Fruit fly (Drosophila melanogaster): ENCODE results near the gene CG14301.

CG14301 gene

DNA sequence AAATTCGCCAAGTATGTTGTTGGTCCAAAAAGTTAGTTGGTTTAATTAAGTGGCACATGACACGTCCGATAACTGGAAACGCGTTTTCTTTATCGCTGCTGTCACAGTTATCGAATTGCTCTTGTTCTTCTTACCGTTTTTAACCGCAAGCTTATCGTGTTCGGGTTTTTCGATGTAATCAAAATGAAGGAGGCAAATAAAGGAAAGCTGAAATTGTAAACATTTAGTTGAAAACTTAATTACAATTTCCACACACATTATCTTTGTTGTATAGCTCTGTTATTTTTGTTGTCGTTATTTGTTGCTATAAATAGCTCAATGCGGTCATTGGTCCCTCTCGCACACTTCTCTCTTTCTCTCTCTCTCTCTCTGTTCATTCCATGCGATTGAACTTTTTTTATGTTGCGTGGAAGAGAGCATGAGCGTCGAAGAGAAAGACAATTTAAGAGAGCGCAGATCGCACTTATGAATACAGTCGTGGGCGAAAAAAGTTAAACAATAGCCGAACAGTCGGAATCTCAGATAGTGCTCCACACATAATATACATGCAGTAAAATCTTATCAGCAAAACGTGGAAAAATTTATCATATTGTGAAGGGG, 55.9 kb downstream of the CG14301 start (continued):
- TF ChIP-seq BtbVII (GFP tag; optimal IDR thresholded peaks at IDR 0.05): no peak
- peak; percentile 11 for TF ChIP-seq fd64A (GFP tag; optimal IDR thresholded peaks at IDR 0.05)
- TF ChIP-seq disco-r (GFP tag; optimal IDR thresholded peaks at IDR 0.05): no peak
- no peak for TF ChIP-seq CG12219 (GFP tag; optimal IDR thresholded peaks at IDR 0.05)
- TF ChIP-seq Meics (GFP tag; optimal IDR thresholded peaks at IDR 0.05): no peak
- TF ChIP-seq sob (GFP tag; IDR thresholded peaks at IDR 0.05): no peak
- peak; percentile 55; the same call in 1 of the 2 replicates for TF ChIP-seq CG32532 (GFP tag; IDR thresholded peaks at IDR 0.05)
- TF ChIP-seq gcm2 (GFP tag; optimal IDR thresholded peaks at IDR 0.05): no peak
- TF ChIP-seq CG6765 (GFP tag; optimal IDR thresholded peaks at IDR 0.05): no peak
- TF ChIP-seq yki (optimal IDR thresholded peaks at IDR 0.05): peak; percentile 83
- no peak for TF ChIP-seq CG8765 (GFP tag; IDR thresholded peaks at IDR 0.05)
- TF ChIP-seq CG3281 (GFP tag; optimal IDR thresholded peaks at IDR 0.05): peak; percentile 4
- no peak for TF ChIP-seq CG4424 (GFP tag; optimal IDR thresholded peaks at IDR 0.05)
- TF ChIP-seq HLHmδ (GFP tag; optimal IDR thresholded peaks at IDR 0.05): no peak
- no peak for TF ChIP-seq onecut (GFP tag; IDR thresholded peaks at IDR 0.05)
- TF ChIP-seq CG13296 (GFP tag; optimal IDR thresholded peaks at IDR 0.05): no peak
- no peak for TF ChIP-seq oc (tag; optimal IDR thresholded peaks at IDR 0.05)
- no peak for TF ChIP-seq CG18262 (tag; optimal IDR thresholded peaks at IDR 0.05)
- no peak for TF ChIP-seq CG32772 (GFP tag; IDR thresholded peaks at IDR 0.05)
- TF ChIP-seq croc (GFP tag; conservative IDR thresholded peaks at IDR 0.05): no peak
- TF ChIP-seq grn (GFP tag; optimal IDR thresholded peaks at IDR 0.05): peak; percentile 43
- TF ChIP-seq CG15011 (GFP tag; optimal IDR thresholded peaks at IDR 0.05): no peak
- TF ChIP-seq Hey (tag; optimal IDR thresholded peaks at IDR 0.05): no peak
- peak; percentile 44 for TF ChIP-seq Dref (GFP tag; IDR thresholded peaks at IDR 0.05)
- no peak for TF ChIP-seq cad (GFP tag; optimal IDR thresholded peaks at IDR 0.05)
- TF ChIP-seq CG14667 (GFP tag; IDR thresholded peaks at IDR 0.05): no peak
- TF ChIP-seq usp (GFP tag; optimal IDR thresholded peaks at IDR 0.05): no peak
- TF ChIP-seq chn (GFP tag; optimal IDR thresholded peaks at IDR 0.05): no peak
- no peak for TF ChIP-seq E2f1 (GFP tag; IDR thresholded peaks at IDR 0.05)
- no peak for TF ChIP-seq maf-S (GFP tag; optimal IDR thresholded peaks at IDR 0.05)
- TF ChIP-seq wor (GFP tag; IDR thresholded peaks at IDR 0.05): no peak
- no peak for TF ChIP-seq chif (GFP tag; optimal IDR thresholded peaks at IDR 0.05)
- no peak for TF ChIP-seq CG16815 (GFP tag; optimal IDR thresholded peaks at IDR 0.05)
- peak; percentile 82 for TF ChIP-seq CG3995 (GFP tag; optimal IDR thresholded peaks at IDR 0.05)
- peak; percentile 21; the same call in 1 of the 2 replicates for TF ChIP-seq CG14014 (GFP tag; IDR thresholded peaks at IDR 0.05)
- no peak for TF ChIP-seq pb (GFP tag; optimal IDR thresholded peaks at IDR 0.05)
- TF ChIP-seq slp2 (GFP tag; optimal IDR thresholded peaks at IDR 0.05): no peak
- no peak for TF ChIP-seq salm (tag; optimal IDR thresholded peaks at IDR 0.05)
- TF ChIP-seq nerfin-2 (GFP tag; IDR thresholded peaks at IDR 0.05; ENCODE audit: partially characterized antibody): peak; percentile 52; the same call in 1 of the 2 replicates
- no peak for TF ChIP-seq CG2875 (GFP tag; optimal IDR thresholded peaks at IDR 0.05)
- no peak for TF ChIP-seq sug (tag; optimal IDR thresholded peaks at IDR 0.05)
- no peak for TF ChIP-seq corto (GFP tag; optimal IDR thresholded peaks at IDR 0.05)
- peak; percentile 44 for TF ChIP-seq D19A (tag; optimal IDR thresholded peaks at IDR 0.05)
- no peak for TF ChIP-seq CG4617 (GFP tag; optimal IDR thresholded peaks at IDR 0.05; ENCODE audit: borderline replicate concordance)
- TF ChIP-seq CG5953 (GFP tag; IDR thresholded peaks at IDR 0.05): no peak
- peak; percentile 12 for TF ChIP-seq Nf-YB (GFP tag; optimal IDR thresholded peaks at IDR 0.05)
- no peak for TF ChIP-seq CG17361 (GFP tag; IDR thresholded peaks at IDR 0.05)
- TF ChIP-seq CG11085 (GFP tag; IDR thresholded peaks at IDR 0.05): no peak
- no peak for TF ChIP-seq CG17186 (GFP tag; optimal IDR thresholded peaks at IDR 0.05)
- TF ChIP-seq run (tag; optimal IDR thresholded peaks at IDR 0.05): peak; percentile 78
- TF ChIP-seq gem (tag; optimal IDR thresholded peaks at IDR 0.05): no peak
- no peak for TF ChIP-seq fd3F (GFP tag; optimal IDR thresholded peaks at IDR 0.05)
